Fruit fly (Drosophila melanogaster) whole organism, prepupa: ENCODE results near the gene Ugt36A1.

Source experiments
- CG1621 ChIP-seq: fragments of 200-800 bp; sonication (Bioruptor generic); optimal IDR thresholded peaks from 3 replicates; lab custom pipeline; 2018; ENCODE audit warnings: missing biosample characterization, mild to moderate bottlenecking, missing genetic modification characterization
- CG4318 ChIP-seq: fragments of 200-800 bp; sonication (Bioruptor generic); optimal IDR thresholded peaks from 3 replicates; lab custom pipeline; 2017; ENCODE audit warnings: missing biosample characterization, mild to moderate bottlenecking, missing genetic modification characterization
- CG8319 ChIP-seq: fragments of 200-800 bp; sonication (Bioruptor generic); optimal IDR thresholded peaks from 3 replicates; lab custom pipeline; 2016; ENCODE audit warnings: missing biosample characterization, missing genetic modification characterization
- Gug ChIP-seq: fragments of 200-800 bp; sonication (Bioruptor generic); IDR thresholded peaks from 2 replicates; pipeline ENCODE4 v1.3.6; 2022; ENCODE audit warnings: missing biosample characterization, missing genetic modification characterization
- Hr39 ChIP-seq: fragments of 200-800 bp; sonication (Bioruptor generic); optimal IDR thresholded peaks from 2 replicates; lab custom pipeline; 2016; ENCODE audit warnings: missing biosample characterization, missing genetic modification characterization
- Lpt ChIP-seq: fragments of 200-800 bp; sonication (Bioruptor generic); optimal IDR thresholded peaks from 3 replicates; lab custom pipeline; 2016; ENCODE audit warnings: missing biosample characterization, missing genetic modification characterization

DNA sequence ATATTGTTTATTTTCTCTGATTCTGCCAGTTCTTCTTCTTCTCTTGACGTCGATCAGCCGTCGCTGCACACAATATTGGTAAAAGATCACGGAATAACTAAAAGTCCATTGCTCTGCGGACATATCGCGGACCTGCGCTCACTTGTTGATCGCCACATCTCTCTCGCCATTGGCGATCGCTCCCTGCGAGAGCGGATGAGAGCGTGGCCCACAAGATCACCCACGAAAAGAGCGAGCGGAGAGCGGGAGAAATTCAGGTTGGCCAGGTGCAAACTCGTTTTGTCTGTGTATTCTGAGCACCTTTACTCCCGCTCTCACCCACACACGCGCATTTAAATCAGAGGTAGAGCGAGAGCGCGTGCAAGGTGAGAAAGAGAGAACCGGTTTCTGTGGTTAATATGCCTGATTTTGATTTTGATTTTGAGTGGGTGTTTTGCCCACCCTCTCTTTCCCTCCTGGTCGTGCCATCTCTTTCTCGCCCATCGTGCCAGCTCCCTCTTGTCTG, 38.2 kb upstream of the Ugt36A1 start, which contains the start of gene sob:
- TF ChIP-seq CG1621 (tag; lab: Kevin White, UChicago) (peak; percentile 20), Lpt (GFP tag; lab: Kevin White, UChicago) (peak; percentile 35), Gug (no peak), Hr39 (GFP tag; lab: Kevin White, UChicago) (no peak), CG4318 (GFP tag; lab: Kevin White, UChicago) (no peak), CG8319 (GFP tag; lab: Kevin White, UChicago) (no peak)
